Fruit fly (Drosophila melanogaster) whole organism, prepupa: ENCODE results near the gene Atg5.

Source experiments
- Blimp-1 ChIP-seq: fragments of 200-800 bp; sonication (Bioruptor generic); optimal IDR thresholded peaks from 3 replicates; lab custom pipeline; 2017; ENCODE audit warnings: missing biosample characterization, missing genetic modification characterization, mild to moderate bottlenecking, moderate library complexity, missing genetic modification reagents
- CG10669 ChIP-seq: fragments of 200-800 bp; sonication (Bioruptor generic); optimal IDR thresholded peaks from 3 replicates; lab custom pipeline; 2018; ENCODE audit warnings: missing biosample characterization, mild to moderate bottlenecking, missing genetic modification characterization, moderate library complexity
- CG11294 ChIP-seq: fragments of 200-800 bp; sonication (Bioruptor generic); IDR thresholded peaks from 2 replicates; pipeline ENCODE4 v1.3.6; 2022; ENCODE audit warnings: missing biosample characterization, missing genetic modification characterization
- CG3032 ChIP-seq: fragments of 200-800 bp; optimal IDR thresholded peaks from 2 replicates; lab custom pipeline; 2019; ENCODE audit warnings: missing biosample characterization, mild to moderate bottlenecking, missing genetic modification characterization, moderate library complexity
- CG31627 ChIP-seq: fragments of 200-800 bp; sonication (Bioruptor generic); optimal IDR thresholded peaks from 3 replicates; lab custom pipeline; 2016; ENCODE audit warnings: missing biosample characterization, missing genetic modification characterization
- CG34406 ChIP-seq: fragments of 200-800 bp; sonication (Bioruptor generic); optimal IDR thresholded peaks from 3 replicates; lab custom pipeline; 2016; ENCODE audit warnings: missing biosample characterization, missing genetic modification characterization
- CG4318 ChIP-seq: fragments of 200-800 bp; sonication (Bioruptor generic); optimal IDR thresholded peaks from 3 replicates; lab custom pipeline; 2017; ENCODE audit warnings: missing biosample characterization, mild to moderate bottlenecking, missing genetic modification characterization
- CG6808 ChIP-seq: fragments of 200-800 bp; sonication (Bioruptor generic); optimal IDR thresholded peaks from 3 replicates; lab custom pipeline; 2017; ENCODE audit warnings: missing biosample characterization, missing genetic modification characterization, mild to moderate bottlenecking, moderate library complexity, missing genetic modification reagents
- CG8119 ChIP-seq: fragments of 200-800 bp; sonication (Bioruptor generic); IDR thresholded peaks from 3 replicates; pipeline ENCODE4 v1.3.6; 2022; ENCODE audit warnings: missing biosample characterization, missing genetic modification characterization
- CG8319 ChIP-seq: fragments of 200-800 bp; sonication (Bioruptor generic); optimal IDR thresholded peaks from 3 replicates; lab custom pipeline; 2016; ENCODE audit warnings: missing biosample characterization, missing genetic modification characterization
- CG8632 ChIP-seq: fragments of 200-800 bp; sonication (Bioruptor generic); optimal IDR thresholded peaks from 3 replicates; lab custom pipeline; 2016; ENCODE audit warnings: missing biosample characterization, missing genetic modification characterization
- CG9139 ChIP-seq: fragments of 200-800 bp; sonication (Bioruptor generic); optimal IDR thresholded peaks from 3 replicates; lab custom pipeline; 2017; ENCODE audit warnings: missing biosample characterization, mild to moderate bottlenecking, missing genetic modification characterization
- Eip78C ChIP-seq: fragments of 200-800 bp; sonication (Bioruptor generic); peaks from one replicate; lab custom pipeline; 2016; ENCODE audit warnings: missing biosample characterization, missing genetic modification characterization
- Eip93F ChIP-seq: fragments of 200-800 bp; sonication (Bioruptor generic); optimal IDR thresholded peaks from 2 replicates; lab custom pipeline; 2016; ENCODE audit warnings: missing biosample characterization, mild to moderate bottlenecking, missing genetic modification characterization
- Ets21C ChIP-seq: fragments of 200-800 bp; sonication (Bioruptor generic); optimal IDR thresholded peaks from 3 replicates; lab custom pipeline; 2016; ENCODE audit warnings: missing biosample characterization, missing genetic modification characterization
- Ets96B ChIP-seq: fragments of 200-800 bp; optimal IDR thresholded peaks from 2 replicates; lab custom pipeline; 2019; ENCODE audit warnings: missing biosample characterization, mild to moderate bottlenecking, missing genetic modification characterization, moderate library complexity
- Gug ChIP-seq: fragments of 200-800 bp; sonication (Bioruptor generic); IDR thresholded peaks from 2 replicates; pipeline ENCODE4 v1.3.6; 2022; ENCODE audit warnings: missing biosample characterization, missing genetic modification characterization
- Hr38 ChIP-seq: sonication (Bioruptor generic); optimal IDR thresholded peaks from 2 replicates; lab custom pipeline; 2016; ENCODE audit warnings: missing biosample characterization, missing genetic modification characterization
- Hr4 ChIP-seq: fragments of 200-800 bp; sonication (Bioruptor generic); optimal IDR thresholded peaks from 3 replicates; lab custom pipeline; 2016; ENCODE audit warnings: missing biosample characterization, missing genetic modification characterization
- Lpt ChIP-seq: fragments of 200-800 bp; sonication (Bioruptor generic); optimal IDR thresholded peaks from 3 replicates; lab custom pipeline; 2016; ENCODE audit warnings: missing biosample characterization, missing genetic modification characterization
- Met ChIP-seq: fragments of 200-800 bp; sonication (Bioruptor generic); optimal IDR thresholded peaks from 3 replicates; lab custom pipeline; 2016; ENCODE audit warnings: missing biosample characterization, missing genetic modification characterization
- OdsH ChIP-seq: fragments of 200-800 bp; sonication (Bioruptor generic); optimal IDR thresholded peaks from 3 replicates; lab custom pipeline; 2016; ENCODE audit warnings: missing biosample characterization, missing genetic modification characterization
- Smox ChIP-seq: fragments of 200-800 bp; sonication (Bioruptor generic); optimal IDR thresholded peaks from 3 replicates; lab custom pipeline; 2016; ENCODE audit warnings: missing biosample characterization, missing genetic modification characterization
- Sox102F ChIP-seq: fragments of 200-800 bp; sonication (Bioruptor generic); optimal IDR thresholded peaks from 2 replicates; lab custom pipeline; 2016; ENCODE audit warnings: missing biosample characterization, mild to moderate bottlenecking, missing genetic modification characterization
- Sox14 ChIP-seq: fragments of 200-800 bp; sonication (Bioruptor generic); optimal IDR thresholded peaks from 3 replicates; lab custom pipeline; 2016; ENCODE audit warnings: missing biosample characterization, missing genetic modification characterization
- Sox15 ChIP-seq: fragments of 200-800 bp; sonication (Bioruptor generic); optimal IDR thresholded peaks from 3 replicates; lab custom pipeline; 2016; ENCODE audit warnings: missing biosample characterization, missing genetic modification characterization
- achi ChIP-seq: fragments of 200-800 bp; sonication (Bioruptor generic); optimal IDR thresholded peaks from 3 replicates; lab custom pipeline; 2016; ENCODE audit warnings: missing biosample characterization, missing genetic modification characterization
- acj6 ChIP-seq: fragments of 200-800 bp; sonication (Bioruptor generic); optimal IDR thresholded peaks from 3 replicates; lab custom pipeline; 2016; ENCODE audit warnings: missing biosample characterization, missing genetic modification characterization
- cyc ChIP-seq: fragments of 200-800 bp; sonication (Bioruptor generic); optimal IDR thresholded peaks from 3 replicates; lab custom pipeline; 2016; ENCODE audit warnings: missing biosample characterization, missing genetic modification characterization
- dac ChIP-seq: fragments of 200-800 bp; sonication (Bioruptor generic); optimal IDR thresholded peaks from 2 replicates; lab custom pipeline; 2017; ENCODE audit warnings: missing biosample characterization, mild to moderate bottlenecking, missing genetic modification characterization
- dsx ChIP-seq: fragments of 200-800 bp; optimal IDR thresholded peaks from 3 replicates; lab custom pipeline; 2019; ENCODE audit warnings: missing biosample characterization, mild to moderate bottlenecking, missing genetic modification characterization, moderate library complexity; ENCODE audit not compliant: poor library complexity, severe bottlenecking
- eg ChIP-seq: fragments of 200-800 bp; sonication (Bioruptor generic); IDR thresholded peaks from 3 replicates; pipeline ENCODE4 v1.3.6; 2022; ENCODE audit warnings: missing biosample characterization, missing genetic modification characterization
- fd85E ChIP-seq: fragments of 200-800 bp; sonication (Bioruptor generic); optimal IDR thresholded peaks from 3 replicates; lab custom pipeline; 2016; ENCODE audit warnings: missing biosample characterization, missing genetic modification characterization
- fkh ChIP-seq: fragments of 200-800 bp; sonication (Bioruptor generic); optimal IDR thresholded peaks from 3 replicates; lab custom pipeline; 2017; ENCODE audit warnings: missing biosample characterization, mild to moderate bottlenecking, missing genetic modification characterization, moderate library complexity
- lz ChIP-seq: fragments of 200-800 bp; sonication (Bioruptor generic); optimal IDR thresholded peaks from 3 replicates; lab custom pipeline; 2016; ENCODE audit warnings: missing biosample characterization, missing genetic modification characterization
- net ChIP-seq: fragments of 200-800 bp; sonication (Bioruptor generic); optimal IDR thresholded peaks from 3 replicates; lab custom pipeline; 2016; ENCODE audit warnings: missing biosample characterization, missing genetic modification characterization
- salr ChIP-seq, 2 experiments: fragments of 200-800 bp; sonication (Bioruptor generic); optimal IDR thresholded peaks; 3 replicates each; lab custom pipeline; 2016 to 2018; ENCODE audit warnings: missing biosample characterization in 2 of 2, missing genetic modification characterization in 2 of 2, mild to moderate bottlenecking in 1 of 2
- spab ChIP-seq: fragments of 200-800 bp; sonication (Bioruptor generic); optimal IDR thresholded peaks from 2 replicates; lab custom pipeline; 2017; ENCODE audit warnings: missing biosample characterization, mild to moderate bottlenecking, missing genetic modification characterization, missing genetic modification reagents
- ss ChIP-seq, 2 experiments: fragments of 200-800 bp; sonication (Bioruptor generic); optimal IDR thresholded peaks; 2 replicates in 1 of 2; 3 replicates in 1 of 2; lab custom pipeline; 2017 to 2018; ENCODE audit warnings: mild to moderate bottlenecking in 2 of 2, missing biosample characterization in 2 of 2, missing genetic modification characterization in 2 of 2, moderate library complexity in 1 of 2
- svp ChIP-seq: fragments of 200-800 bp; sonication (Bioruptor generic); peaks from one replicate; lab custom pipeline; 2016; ENCODE audit warnings: missing biosample characterization, missing genetic modification characterization
- topi ChIP-seq: fragments of 200-800 bp; sonication (Bioruptor generic); optimal IDR thresholded peaks from 3 replicates; lab custom pipeline; 2016; ENCODE audit warnings: missing biosample characterization, missing genetic modification characterization
- vri ChIP-seq: fragments of 200-800 bp; sonication (Bioruptor generic); optimal IDR thresholded peaks from 3 replicates; lab custom pipeline; 2016; ENCODE audit warnings: missing biosample characterization, mild to moderate bottlenecking, missing genetic modification characterization

Gene Atg5

DNA sequence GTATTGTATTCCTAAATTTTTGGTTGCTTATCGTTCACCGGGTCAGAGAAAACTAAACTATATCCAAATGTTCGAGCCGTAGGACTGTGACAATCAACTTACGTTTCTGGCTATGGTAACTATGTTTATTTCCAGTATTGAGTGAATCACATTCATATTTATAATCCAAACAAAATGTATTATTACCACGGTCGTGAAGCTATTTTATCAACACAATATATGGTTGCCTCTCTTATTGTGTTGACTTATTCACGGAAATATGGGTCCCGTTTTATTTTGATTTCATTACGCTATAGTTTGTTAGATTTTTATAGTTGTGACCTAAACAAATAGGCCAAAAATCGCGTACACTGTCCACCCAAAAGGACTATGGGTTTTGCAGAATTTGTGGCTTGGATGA lies 23.8 kb upstream of the Atg5 start, which contains the start of gene CG15034:
CG15034 (minus strand) TSS at position 101 of the 400 bp plus-strand sequence.
- TF ChIP-seq spab (no peak), Eip93F (GFP tag; lab: Kevin White, UChicago) (no peak), CG8632 (GFP tag; lab: Kevin White, UChicago) (no peak), CG3032 (tag; lab: Kevin White, UChicago) (no peak), ss (GFP tag; optimal IDR thresholded peaks at IDR 0.05; lab: Kevin White, UChicago) (no peak), CG31627 (GFP tag; lab: Kevin White, UChicago) (no peak), Lpt (no peak), CG34406 (GFP tag; lab: Kevin White, UChicago) (no peak)
- TF ChIP-seq, all 60 proteins: peak for 0

DNA sequence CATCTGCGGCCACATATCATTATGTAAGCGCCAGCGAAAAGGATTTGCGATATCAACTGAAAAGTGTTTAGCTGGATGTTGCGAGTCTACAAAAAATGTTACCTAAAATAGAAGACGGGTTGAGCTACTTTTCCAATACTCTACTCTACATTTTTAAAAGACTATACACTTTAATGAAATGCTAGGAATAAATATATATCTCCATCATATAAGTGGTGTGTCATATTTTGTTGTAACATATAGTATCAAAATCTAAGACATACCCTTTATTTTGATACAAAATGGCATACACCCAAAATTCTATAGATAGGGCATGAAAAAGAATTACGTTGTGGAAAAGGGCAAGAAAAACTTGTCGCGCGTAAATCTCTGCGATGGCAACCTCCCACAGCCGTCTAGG lies 19.4 kb upstream of the Atg5 start:
- TF ChIP-seq Smox (GFP tag; lab: Kevin White, UChicago) (no peak), salr (GFP tag; optimal IDR thresholded peaks at IDR 0.05; lab: Kevin White, UChicago) (no peak), Eip78C (peak; percentile 3), CG8119 (GFP tag; lab: Robert Waterston, UW) (no peak)

DNA sequence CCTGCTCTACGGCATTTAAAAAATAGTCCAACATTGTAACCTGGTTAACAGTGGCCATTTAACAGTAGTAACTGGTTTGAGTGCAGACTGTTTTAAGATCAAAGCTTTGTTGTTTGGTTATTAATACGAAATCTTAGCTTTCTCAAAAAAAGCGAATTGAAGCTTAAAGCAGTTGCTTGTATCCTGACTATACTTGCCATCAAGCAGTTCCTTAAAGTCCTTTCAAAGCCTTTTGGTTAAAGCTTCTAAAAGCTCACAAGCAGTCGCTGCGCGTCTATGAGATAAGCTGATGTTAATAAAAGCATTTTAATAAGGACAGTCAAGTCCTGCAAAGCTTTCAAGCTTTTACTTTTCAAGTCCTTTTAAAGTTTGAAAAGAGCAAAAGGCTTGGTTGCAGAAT lies 17.1 kb upstream of the Atg5 start:
- TF ChIP-seq dsx (peak; percentile 79), Blimp-1 (no peak)

DNA sequence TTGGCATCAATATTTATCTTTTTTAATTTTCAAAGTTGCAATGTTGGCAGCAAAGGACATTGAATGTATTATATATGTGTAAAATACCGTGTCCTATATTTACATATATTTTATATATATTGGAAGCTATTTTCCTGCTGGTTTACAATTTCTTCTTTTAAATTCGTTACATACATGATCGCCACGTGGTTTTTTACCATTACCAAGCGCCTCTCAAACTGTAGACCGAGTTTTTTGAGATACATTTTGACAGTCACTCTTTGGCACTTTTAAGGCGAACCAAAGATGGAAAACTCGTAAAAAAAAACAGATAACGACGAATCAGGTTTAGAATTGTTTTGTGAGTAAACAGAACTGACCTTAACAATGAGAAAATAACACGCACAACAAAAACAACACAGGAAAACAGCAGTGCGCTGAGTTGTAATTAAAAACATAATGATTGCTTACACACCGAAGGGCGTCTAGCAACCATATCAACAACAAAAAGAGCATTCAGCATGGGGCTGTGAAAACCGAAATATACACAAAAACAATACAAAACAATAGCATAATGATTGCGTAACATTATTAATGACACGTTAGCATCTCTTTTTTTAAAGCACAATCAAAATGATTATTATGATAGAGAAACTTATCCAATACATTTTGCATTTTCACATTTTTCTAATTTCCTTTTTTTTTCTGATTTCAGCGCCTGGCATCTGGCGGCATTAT lies 16.2 kb upstream of the Atg5 start:
- TF ChIP-seq fkh: peak; percentile 42
- no peak for TF ChIP-seq Ets96B (tag; lab: Kevin White, UChicago)
- peak; percentile 32 for TF ChIP-seq Eip78C

DNA sequence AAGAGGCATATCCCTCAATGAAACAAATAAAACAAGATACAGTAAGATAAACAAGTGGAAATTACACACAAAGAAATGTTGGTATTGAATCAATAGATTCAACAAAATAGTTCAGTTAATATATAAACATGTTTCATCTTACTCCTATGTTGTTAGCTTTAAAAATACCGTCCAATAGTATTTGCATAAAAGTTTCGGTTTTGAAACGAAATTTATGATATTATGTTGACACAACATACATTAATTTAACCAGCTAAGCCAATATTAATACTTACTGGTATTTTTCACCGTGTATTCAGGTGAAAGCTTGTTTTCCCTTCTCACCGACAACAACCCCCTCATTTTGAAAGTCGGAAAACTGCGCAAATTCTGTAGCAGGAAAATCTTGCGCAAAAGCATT lies 15.0 kb upstream of the Atg5 start:
- TF ChIP-seq cyc (GFP tag; lab: Kevin White, UChicago): no peak
- TF ChIP-seq Ets96B (tag; lab: Kevin White, UChicago): no peak
- TF ChIP-seq CG11294 (GFP tag; lab: Robert Waterston, UW): no peak
- peak; percentile 29 for TF ChIP-seq Sox15 (GFP tag; lab: Kevin White, UChicago)
- TF ChIP-seq CG8319 (GFP tag; lab: Kevin White, UChicago): no peak
- 0 out of 2 replicates have a peak, but pooled peaks have one; percentile 35 for TF ChIP-seq Gug (GFP tag; lab: Robert Waterston, UW)
- peak; percentile 46 for TF ChIP-seq topi (GFP tag; lab: Kevin White, UChicago)
- peak; percentile 57 for TF ChIP-seq CG4318
- no peak for TF ChIP-seq ss (GFP tag; optimal IDR thresholded peaks at IDR 0.05; lab: Kevin White, UChicago)
- TF ChIP-seq lz (GFP tag; lab: Kevin White, UChicago): peak; percentile 30
- peak; percentile 35; the same call in 1 of the 3 replicates for TF ChIP-seq CG8119 (GFP tag; lab: Robert Waterston, UW)
- TF ChIP-seq Hr4 (GFP tag; lab: Kevin White, UChicago): peak; percentile 69
- peak; percentile 43 for TF ChIP-seq achi
- peak; percentile 88 for TF ChIP-seq Eip78C
- TF ChIP-seq svp (GFP tag; lab: Kevin White, UChicago): peak; percentile 54
- no peak for TF ChIP-seq fd85E
- TF ChIP-seq CG10669 (GFP tag; lab: Kevin White, UChicago): peak; percentile 3
- no peak for TF ChIP-seq vri (GFP tag; lab: Kevin White, UChicago)
- TF ChIP-seq Met (GFP tag; lab: Kevin White, UChicago): peak; percentile 34
- TF ChIP-seq Eip93F (GFP tag; lab: Kevin White, UChicago): no peak
- TF ChIP-seq CG3032 (tag; lab: Kevin White, UChicago): no peak
- TF ChIP-seq dsx: no peak
- TF ChIP-seq Hr38 (GFP tag; lab: Kevin White, UChicago): no peak
- TF ChIP-seq CG34406 (GFP tag; lab: Kevin White, UChicago): peak; percentile 13
- peak; percentile 42 for TF ChIP-seq acj6 (GFP tag; lab: Kevin White, UChicago)
- TF ChIP-seq CG31627 (GFP tag; lab: Kevin White, UChicago): peak; percentile 32
- TF ChIP-seq OdsH (GFP tag; lab: Kevin White, UChicago): peak; percentile 24
- TF ChIP-seq CG6808 (GFP tag; lab: Kevin White, UChicago): no peak
- no peak for TF ChIP-seq Sox102F (GFP tag; lab: Kevin White, UChicago)
- peak; percentile 4 for TF ChIP-seq Ets21C (GFP tag; lab: Kevin White, UChicago)
- TF ChIP-seq Sox14 (GFP tag; lab: Kevin White, UChicago): peak; percentile 25
- TF ChIP-seq eg (GFP tag; lab: Robert Waterston, UW): no peak
- peak; percentile 6 for TF ChIP-seq net (GFP tag; lab: Kevin White, UChicago)
- no peak for TF ChIP-seq salr (GFP tag; optimal IDR thresholded peaks at IDR 0.05; lab: Kevin White, UChicago)
- TF ChIP-seq dac (GFP tag; lab: Kevin White, UChicago): no peak
- no peak for TF ChIP-seq CG9139 (GFP tag; lab: Kevin White, UChicago)
